Fruit fly (Drosophila melanogaster) whole organism, embryonic: ENCODE measurements around the gene Sym.

Experiments
- Blimp-1 ChIP-seq: fragments of 200-800 bp; sonication (Bioruptor generic); optimal IDR thresholded peaks from 3 replicates; lab custom pipeline; 2018; ENCODE audit warnings: missing biosample characterization, missing genetic modification characterization, mild to moderate bottlenecking, moderate library complexity, missing genetic modification reagents
- BtbVII ChIP-seq: fragments of 200-800 bp; sonication (Bioruptor generic); optimal IDR thresholded peaks from 3 replicates; lab custom pipeline; 2017; ENCODE audit warnings: missing biosample characterization, mild to moderate bottlenecking, missing genetic modification characterization
- CG11456 ChIP-seq: fragments of 200-800 bp; sonication (Bioruptor generic); IDR thresholded peaks from 3 replicates; pipeline ENCODE4 v1.3.6; 2022; ENCODE audit warnings: missing biosample characterization, missing genetic modification characterization
- CG11504 ChIP-seq: fragments of 200-800 bp; sonication (Bioruptor generic); optimal IDR thresholded peaks from 3 replicates; lab custom pipeline; 2019; ENCODE audit warnings: missing biosample characterization, mild to moderate bottlenecking, missing genetic modification characterization, moderate library complexity
- CG11723 ChIP-seq: fragments of 200-800 bp; sonication (Bioruptor generic); optimal IDR thresholded peaks from 2 replicates; lab custom pipeline; 2017; ENCODE audit warnings: missing biosample characterization, mild to moderate bottlenecking, missing genetic modification characterization
- CG12155 ChIP-seq: fragments of 200-800 bp; sonication (Bioruptor generic); optimal IDR thresholded peaks from 3 replicates; lab custom pipeline; 2016; ENCODE audit warnings: missing biosample characterization, missing genetic modification characterization
- CG12299 ChIP-seq: fragments of 200-800 bp; sonication (Bioruptor generic); optimal IDR thresholded peaks from 2 replicates; lab custom pipeline; 2018; ENCODE audit warnings: missing biosample characterization, mild to moderate bottlenecking, missing genetic modification characterization
- CG1233 ChIP-seq: fragments of 200-800 bp; sonication (Bioruptor generic); optimal IDR thresholded peaks from 4 replicates; lab custom pipeline; 2018; ENCODE audit warnings: missing biosample characterization, mild to moderate bottlenecking, missing genetic modification characterization
- CG13894 ChIP-seq: fragments of 200-800 bp; sonication (Bioruptor generic); optimal IDR thresholded peaks from 3 replicates; lab custom pipeline; 2018; ENCODE audit warnings: missing biosample characterization, mild to moderate bottlenecking, missing genetic modification characterization, moderate library complexity
- CG18262 ChIP-seq: fragments of 200-800 bp; optimal IDR thresholded peaks from 3 replicates; lab custom pipeline; 2019; ENCODE audit warnings: missing biosample characterization, mild to moderate bottlenecking, missing genetic modification characterization, moderate library complexity
- CG1832 ChIP-seq: fragments of 200-800 bp; sonication (Bioruptor generic); optimal IDR thresholded peaks from 2 replicates; lab custom pipeline; 2017; ENCODE audit warnings: missing biosample characterization, mild to moderate bottlenecking, missing genetic modification characterization, inconsistent platforms
- CG32532 ChIP-seq: fragments of 200-800 bp; sonication (Bioruptor generic); IDR thresholded peaks from 2 replicates; pipeline ENCODE4 v1.3.6; 2022; ENCODE audit warnings: missing biosample characterization, missing genetic modification characterization
- CG32772 ChIP-seq: fragments of 200-800 bp; sonication (Bioruptor generic); IDR thresholded peaks from 2 replicates; pipeline ENCODE4 v1.3.6; 2022; ENCODE audit warnings: missing biosample characterization, missing genetic modification characterization
- CG34422 ChIP-seq: fragments of 200-800 bp; sonication (Bioruptor generic); IDR thresholded peaks from 3 replicates; pipeline ENCODE4 v1.3.6; 2022; ENCODE audit warnings: missing biosample characterization, missing genetic modification characterization
- CG4360 ChIP-seq: fragments of 200-800 bp; sonication (Bioruptor generic); IDR thresholded peaks from 2 replicates; pipeline ENCODE4 v1.3.6; 2022; ENCODE audit warnings: missing biosample characterization, missing genetic modification characterization
- CG6654 ChIP-seq: fragments of 200-800 bp; sonication (Bioruptor generic); optimal IDR thresholded peaks from 2 replicates; lab custom pipeline; 2017; ENCODE audit warnings: missing biosample characterization, mild to moderate bottlenecking, missing genetic modification characterization
- CG9932 ChIP-seq: fragments of 200-800 bp; sonication (Bioruptor generic); IDR thresholded peaks from 2 replicates; pipeline ENCODE4 v1.3.6; 2022; ENCODE audit warnings: missing biosample characterization, missing genetic modification characterization
- CTCF ChIP-seq: fragments of 200-800 bp; sonication (Bioruptor generic); optimal IDR thresholded peaks from 2 replicates; lab custom pipeline; 2017; ENCODE audit warnings: missing biosample characterization, mild to moderate bottlenecking, missing genetic modification characterization, moderate library complexity
- Dref ChIP-seq: fragments of 200-800 bp; sonication (Bioruptor generic); IDR thresholded peaks from 2 replicates; pipeline ENCODE4 v1.3.6; 2022; ENCODE audit warnings: missing biosample characterization, missing genetic modification characterization
- Gug ChIP-seq: fragments of 200-800 bp; sonication (Bioruptor generic); IDR thresholded peaks from 4 replicates; pipeline ENCODE4 v1.3.6; 2022; ENCODE audit warnings: missing biosample characterization, missing genetic modification characterization
- Hr3 ChIP-seq: fragments of 200-800 bp; sonication (Bioruptor generic); optimal IDR thresholded peaks from 3 replicates; lab custom pipeline; 2016; ENCODE audit warnings: missing biosample characterization, missing genetic modification characterization
- Lim3 ChIP-seq: fragments of 200-800 bp; sonication (Bioruptor generic); IDR thresholded peaks from 2 replicates; pipeline ENCODE4 v1.3.6; 2022; ENCODE audit warnings: missing biosample characterization, missing genetic modification characterization
- MESR4 ChIP-seq: fragments of 200-800 bp; sonication (Bioruptor generic); optimal IDR thresholded peaks from 2 replicates; lab custom pipeline; 2018; ENCODE audit warnings: missing biosample characterization, mild to moderate bottlenecking, missing genetic modification characterization, moderate library complexity
- Oaz ChIP-seq: fragments of 200-800 bp; sonication (Bioruptor generic); IDR thresholded peaks from 2 replicates; pipeline ENCODE4 v1.3.6; 2022; ENCODE audit warnings: missing biosample characterization, missing genetic modification characterization
- Opbp ChIP-seq: fragments of 200-800 bp; sonication (Bioruptor generic); IDR thresholded peaks from 3 replicates; pipeline ENCODE4 v1.3.6; 2022; ENCODE audit warnings: missing biosample characterization, missing genetic modification characterization; ENCODE audit not compliant: partially characterized antibody
- PHDP ChIP-seq: fragments of 200-800 bp; sonication (Bioruptor generic); optimal IDR thresholded peaks from 3 replicates; lab custom pipeline; 2018; ENCODE audit warnings: missing biosample characterization, mild to moderate bottlenecking, missing genetic modification characterization, moderate library complexity
- Rx ChIP-seq: fragments of 200-800 bp; sonication (Bioruptor generic); IDR thresholded peaks from 2 replicates; pipeline ENCODE4 v1.3.6; 2022; ENCODE audit warnings: missing biosample characterization, missing genetic modification characterization
- ap ChIP-seq: fragments of 200-800 bp; sonication (Bioruptor generic); IDR thresholded peaks from 2 replicates; pipeline ENCODE4 v1.3.6; 2022; ENCODE audit warnings: missing biosample characterization, missing genetic modification characterization
- chif ChIP-seq, 2 experiments: fragments of 200-800 bp; sonication (Bioruptor generic); optimal IDR thresholded peaks; 3 replicates each; lab custom pipeline; 2016; ENCODE audit warnings: missing biosample characterization in 2 of 2, missing genetic modification characterization in 2 of 2
- corto ChIP-seq: fragments of 200-800 bp; sonication (Bioruptor generic); optimal IDR thresholded peaks from 2 replicates; lab custom pipeline; 2016; ENCODE audit warnings: missing biosample characterization, mild to moderate bottlenecking, missing genetic modification characterization, moderate library complexity
- danr ChIP-seq: fragments of 200-800 bp; sonication (Bioruptor generic); IDR thresholded peaks from 2 replicates; pipeline ENCODE4 v1.3.6; 2022; ENCODE audit warnings: missing biosample characterization, missing genetic modification characterization
- dysf ChIP-seq: fragments of 200-800 bp; sonication (Bioruptor generic); IDR thresholded peaks from 3 replicates; pipeline ENCODE4 v1.3.6; 2022; ENCODE audit warnings: missing biosample characterization, missing genetic modification characterization
- emc ChIP-seq: fragments of 200-800 bp; sonication (Bioruptor generic); optimal IDR thresholded peaks from 2 replicates; lab custom pipeline; 2016; ENCODE audit warnings: missing biosample characterization, missing genetic modification characterization
- en ChIP-seq: fragments of 200-800 bp; sonication (Bioruptor generic); optimal IDR thresholded peaks from 2 replicates; lab custom pipeline; 2016; ENCODE audit warnings: missing biosample characterization, missing genetic modification characterization
- esg ChIP-seq: fragments of 200-800 bp; sonication (Bioruptor generic); conservative IDR thresholded peaks from 2 replicates; pipeline ENCODE4 v1.3.6; 2022; ENCODE audit warnings: missing biosample characterization, missing genetic modification characterization
- fd96Cb ChIP-seq: fragments of 200-800 bp; sonication (Bioruptor generic); optimal IDR thresholded peaks from 2 replicates; lab custom pipeline; 2018; ENCODE audit warnings: missing biosample characterization, mild to moderate bottlenecking, missing genetic modification characterization, moderate library complexity
- ftz-f1 ChIP-seq: fragments of 200-800 bp; sonication (Bioruptor generic); optimal IDR thresholded peaks from 2 replicates; lab custom pipeline; 2016; ENCODE audit warnings: missing biosample characterization, missing genetic modification characterization
- gce ChIP-seq: fragments of 200-800 bp; sonication (Bioruptor generic); IDR thresholded peaks from 3 replicates; pipeline ENCODE4 v1.3.6; 2022; ENCODE audit warnings: missing biosample characterization, missing genetic modification characterization
- gcm2 ChIP-seq: fragments of 200-800 bp; sonication (Bioruptor generic); optimal IDR thresholded peaks from 2 replicates; lab custom pipeline; 2016; ENCODE audit warnings: missing biosample characterization, missing genetic modification characterization
- gt ChIP-seq: fragments of 200-800 bp; sonication (Bioruptor generic); IDR thresholded peaks from 2 replicates; pipeline ENCODE4 v1.3.6; 2022; ENCODE audit warnings: missing biosample characterization, missing genetic modification characterization
- kni ChIP-seq: fragments of 200-800 bp; sonication (Bioruptor generic); optimal IDR thresholded peaks from 3 replicates; lab custom pipeline; 2017; ENCODE audit warnings: mild to moderate bottlenecking, missing biosample characterization, missing genetic modification reagents, missing genetic modification characterization
- lbe ChIP-seq: fragments of 200-800 bp; sonication (Bioruptor generic); optimal IDR thresholded peaks from 2 replicates; lab custom pipeline; 2016; ENCODE audit warnings: missing biosample characterization, mild to moderate bottlenecking, missing genetic modification characterization
- nom ChIP-seq: fragments of 200-800 bp; sonication (Bioruptor generic); optimal IDR thresholded peaks from 2 replicates; lab custom pipeline; 2017; ENCODE audit warnings: missing biosample characterization, missing genetic modification characterization, mild to moderate bottlenecking, moderate library complexity, missing genetic modification reagents
- otp ChIP-seq: fragments of 200-800 bp; sonication (Bioruptor generic); IDR thresholded peaks from 3 replicates; pipeline ENCODE4, ENCODE4 v1.3.6; 2022; ENCODE audit warnings: missing biosample characterization, missing genetic modification characterization
- pb ChIP-seq: fragments of 200-800 bp; sonication (Bioruptor generic); optimal IDR thresholded peaks from 3 replicates; lab custom pipeline; 2016; ENCODE audit warnings: missing biosample characterization, missing genetic modification characterization
- shn ChIP-seq: fragments of 200-800 bp; sonication (Bioruptor generic); optimal IDR thresholded peaks from 3 replicates; lab custom pipeline; 2016; ENCODE audit warnings: missing biosample characterization, missing genetic modification characterization
- stc ChIP-seq: fragments of 200-800 bp; sonication (Bioruptor generic); IDR thresholded peaks from 2 replicates; pipeline ENCODE4 v1.3.6; 2022; ENCODE audit warnings: missing biosample characterization, missing genetic modification characterization
- sug ChIP-seq: fragments of 200-800 bp; optimal IDR thresholded peaks from 2 replicates; lab custom pipeline; 2019; ENCODE audit warnings: missing biosample characterization, mild to moderate bottlenecking, missing genetic modification characterization, moderate library complexity
- ttk ChIP-seq: fragments of 200-800 bp; sonication (Bioruptor generic); IDR thresholded peaks from 2 replicates; pipeline ENCODE4 v2.1.2; 2022; ENCODE audit warnings: missing biosample characterization, missing genetic modification characterization
- vvl ChIP-seq: fragments of 200-800 bp; sonication (Bioruptor generic); IDR thresholded peaks from 2 replicates; pipeline ENCODE4 v1.3.6; 2022; ENCODE audit warnings: missing biosample characterization, missing genetic modification characterization
- wor ChIP-seq: fragments of 200-800 bp; sonication (Bioruptor generic); IDR thresholded peaks from 2 replicates; pipeline ENCODE4 v1.3.6; 2022; ENCODE audit warnings: missing biosample characterization, missing genetic modification characterization
- zen2 ChIP-seq: fragments of 200-800 bp; sonication (Bioruptor generic); IDR thresholded peaks from 3 replicates; pipeline ENCODE4 v1.3.6; 2022; ENCODE audit warnings: missing biosample characterization, missing genetic modification characterization; ENCODE audit not compliant: partially characterized antibody

Gene Sym

dm6 chr3R:5758624-5759209 lies 16.4 kb upstream of the Sym start, which contains the start of gene Sec8 (continued):
- no peak for TF ChIP-seq Hr3 (GFP tag; lab: Kevin White, UChicago)
- peak in 1 of 2 experiments; percentile 43 for TF ChIP-seq chif (GFP tag; optimal IDR thresholded peaks at IDR 0.05; lab: Kevin White, UChicago)
- TF ChIP-seq CG34422 (GFP tag; lab: Robert Waterston, UW), result peak; percentile 64; the same call in 2 of the 3 replicates
- no peak for TF ChIP-seq otp
- no peak for TF ChIP-seq danr (GFP tag; lab: Robert Waterston, UW)
- peak; percentile 15 for TF ChIP-seq emc (GFP tag; lab: Kevin White, UChicago)
- TF ChIP-seq sug, result no peak
- no peak for TF ChIP-seq PHDP (tag; lab: Kevin White, UChicago)
- no peak for TF ChIP-seq pb (GFP tag; lab: Kevin White, UChicago)
- no peak for TF ChIP-seq gt
- peak; percentile 90 for TF ChIP-seq Opbp
- peak; percentile 28; the same call in 1 of the 3 replicates for TF ChIP-seq dysf (GFP tag; lab: Robert Waterston, UW)
- no peak for TF ChIP-seq wor
- peak; percentile 51 for TF ChIP-seq vvl (GFP tag; lab: Robert Waterston, UW)
- TF ChIP-seq Blimp-1 (GFP tag; lab: Kevin White, UChicago), result no peak
- no peak for TF ChIP-seq en
- peak; percentile 51 for TF ChIP-seq Dref (GFP tag; lab: Robert Waterston, UW)
- peak; percentile 74 for TF ChIP-seq CG9932
- no peak for TF ChIP-seq Lim3 (GFP tag; lab: Robert Waterston, UW)
- no peak for TF ChIP-seq CTCF (GFP tag; lab: Kevin White, UChicago)
- TF ChIP-seq CG6654, result no peak
- no peak for TF ChIP-seq CG11723 (GFP tag; lab: Kevin White, UChicago)
- TF ChIP-seq CG1233, result peak; percentile 4
- TF ChIP-seq CG11504 (tag; lab: Kevin White, UChicago), result no peak
- TF ChIP-seq CG13894, result no peak
- peak; percentile 61 for TF ChIP-seq CG32532 (GFP tag; lab: Robert Waterston, UW)
- no peak for TF ChIP-seq ftz-f1
- peak; percentile 40; the same call in 2 of the 4 replicates for TF ChIP-seq Gug (GFP tag; lab: Robert Waterston, UW)
- TF ChIP-seq CG4360 (GFP tag; lab: Robert Waterston, UW), result 0 out of 2 replicates have a peak, but pooled peaks have one; percentile 5
- TF ChIP-seq CG1832, result no peak
- TF ChIP-seq stc (GFP tag; lab: Robert Waterston, UW), result no peak
- no peak for TF ChIP-seq kni (GFP tag; lab: Kevin White, UChicago)
- no peak for TF ChIP-seq fd96Cb (tag; lab: Kevin White, UChicago)
- no peak for TF ChIP-seq gce
- TF ChIP-seq esg, result no peak
- TF ChIP-seq CG18262 (tag; lab: Kevin White, UChicago), result no peak
- no peak for TF ChIP-seq ap (GFP tag; lab: Robert Waterston, UW)
- peak; percentile 56; the same call in 1 of the 3 replicates for TF ChIP-seq CG11456 (GFP tag; lab: Robert Waterston, UW)
- no peak for TF ChIP-seq ttk (GFP tag; lab: Robert Waterston, UW)
- peak; percentile 27 for TF ChIP-seq shn (GFP tag; lab: Kevin White, UChicago)
- TF ChIP-seq Rx (GFP tag; lab: Robert Waterston, UW), result no peak
- peak; percentile 15 for TF ChIP-seq nom (GFP tag; lab: Kevin White, UChicago)
- TF ChIP-seq MESR4 (GFP tag; lab: Kevin White, UChicago), result peak; percentile 92
- TF ChIP-seq CG12299 (tag; lab: Kevin White, UChicago), result no peak
- peak; percentile 17 for TF ChIP-seq lbe (GFP tag; lab: Kevin White, UChicago)
- no peak for TF ChIP-seq Oaz
- TF ChIP-seq corto, result no peak
- TF ChIP-seq gcm2 (GFP tag; lab: Kevin White, UChicago), result no peak
- no peak for TF ChIP-seq CG32772 (GFP tag; lab: Robert Waterston, UW)
- TF ChIP-seq BtbVII (GFP tag; lab: Kevin White, UChicago), result no peak
- TF ChIP-seq zen2, result peak; percentile 52; the same call in 1 of the 3 replicates
- TF ChIP-seq CG12155, result peak; percentile 51
